Worm (Caenorhabditis elegans): ENCODE measurements around the gene F33H1.4.

The F33H1.4 gene

ce11 chrII:10167731-10168130, 6.7 kb upstream of the F33H1.4 start:
- TF ChIP-seq tbx-37 (GFP tag; conservative IDR thresholded peaks at IDR 0.05) (no peak), hmbx-1 (tag; optimal IDR thresholded peaks at IDR 0.05) (no peak), scrt-1 (GFP tag; IDR thresholded peaks at IDR 0.05) (no peak), ets-7 (tag; optimal IDR thresholded peaks at IDR 0.05) (no peak), ama-1 (optimal IDR thresholded peaks at IDR 0.05) (no peak), sea-1 (GFP tag; conservative IDR thresholded peaks at IDR 0.05) (no peak), pes-1 (GFP tag; IDR thresholded peaks at IDR 0.05) (no peak), hnd-1 (tag; optimal IDR thresholded peaks at IDR 0.05) (no peak), B0310.2 (tag; optimal IDR thresholded peaks at IDR 0.05) (no peak), F13C5.2 (tag; optimal IDR thresholded peaks at IDR 0.05) (no peak), ceh-36 (tag; optimal IDR thresholded peaks at IDR 0.05) (no peak), flt-1 (GFP tag; IDR thresholded peaks at IDR 0.05) (no peak), tbx-11 (GFP tag; IDR thresholded peaks at IDR 0.05) (no peak), aly-1 (tag; optimal IDR thresholded peaks at IDR 0.05) (no peak)

ce11 chrII:10168905-10169782, 5.3 kb upstream of the F33H1.4 start, which contains the start of gene daf-19:
Gene daf-19, minus strand, starts transcription at chrII:10169346.
- TF ChIP-seq hmg-4 (GFP tag; optimal IDR thresholded peaks at IDR 0.05) = peak; percentile 93
- TF ChIP-seq F13C5.2 (tag; optimal IDR thresholded peaks at IDR 0.05) = peak; percentile 77
- TF ChIP-seq tra-4 (tag; optimal IDR thresholded peaks at IDR 0.05) = peak; percentile 62
- TF ChIP-seq ets-7 (tag; optimal IDR thresholded peaks at IDR 0.05) = no peak
- TF ChIP-seq flt-1 (GFP tag; IDR thresholded peaks at IDR 0.05) = peak; percentile 17; the same call in 1 of the 2 replicates
- TF ChIP-seq aly-1 (tag; optimal IDR thresholded peaks at IDR 0.05) = peak; percentile 87
- no peak for TF ChIP-seq pes-1 (GFP tag; IDR thresholded peaks at IDR 0.05)
- no peak for TF ChIP-seq ceh-13 (GFP tag; optimal IDR thresholded peaks at IDR 0.05)
- peak; percentile 47 for TF ChIP-seq ceh-36 (tag; optimal IDR thresholded peaks at IDR 0.05)
- no peak for TF ChIP-seq ama-1 (optimal IDR thresholded peaks at IDR 0.05)
- TF ChIP-seq tbx-11 (GFP tag; IDR thresholded peaks at IDR 0.05) = no peak
- TF ChIP-seq hmbx-1 (tag; optimal IDR thresholded peaks at IDR 0.05) = peak; percentile 26
- 0 out of 2 replicates have a peak, but pooled peaks have one; percentile 39 for TF ChIP-seq sea-1 (GFP tag; conservative IDR thresholded peaks at IDR 0.05)
- no peak for TF ChIP-seq tbx-37 (GFP tag; conservative IDR thresholded peaks at IDR 0.05)
- TF ChIP-seq scrt-1 (GFP tag; IDR thresholded peaks at IDR 0.05) = peak; percentile 73; the same call in 1 of the 2 replicates
- TF ChIP-seq B0310.2 (tag; optimal IDR thresholded peaks at IDR 0.05) = peak; percentile 52
- TF ChIP-seq hnd-1 (tag; optimal IDR thresholded peaks at IDR 0.05) = peak; percentile 24

ce11 chrII:10170837-10171318, 3.6 kb upstream of the F33H1.4 start, which contains the start of gene gpd-4:
Gene gpd-4, plus strand, starts transcription at chrII:10171268.
- TF ChIP-seq scrt-1 (GFP tag; IDR thresholded peaks at IDR 0.05) = no peak
- no peak for TF ChIP-seq ets-7 (tag; optimal IDR thresholded peaks at IDR 0.05)
- TF ChIP-seq hmg-4 (GFP tag; optimal IDR thresholded peaks at IDR 0.05) = no peak
- no peak for TF ChIP-seq tbx-37 (GFP tag; conservative IDR thresholded peaks at IDR 0.05)
- no peak for TF ChIP-seq F13C5.2 (tag; optimal IDR thresholded peaks at IDR 0.05)

- TF ChIP-seq B0310.2 (tag; optimal IDR thresholded peaks at IDR 0.05) (no peak), hmg-4 (GFP tag; optimal IDR thresholded peaks at IDR 0.05) (no peak), tbx-37 (GFP tag; conservative IDR thresholded peaks at IDR 0.05) (no peak), tbx-11 (GFP tag; IDR thresholded peaks at IDR 0.05) (no peak), pes-1 (GFP tag; IDR thresholded peaks at IDR 0.05) (no peak), ceh-36 (tag; optimal IDR thresholded peaks at IDR 0.05) (no peak), hmbx-1 (tag; optimal IDR thresholded peaks at IDR 0.05) (no peak)
Observed at ce11 chrII:10172436-10172973, 1.9 kb upstream of the F33H1.4 start, which contains the start of gene wbp-11. Gene wbp-11, plus strand, starts transcription at chrII:10172923.

- TF ChIP-seq aly-1 (tag; optimal IDR thresholded peaks at IDR 0.05) (no peak), scrt-1 (GFP tag; IDR thresholded peaks at IDR 0.05) (no peak), pes-1 (GFP tag; IDR thresholded peaks at IDR 0.05) (no peak), ets-7 (tag; optimal IDR thresholded peaks at IDR 0.05) (no peak), tbx-11 (GFP tag; IDR thresholded peaks at IDR 0.05) (no peak), B0310.2 (tag; optimal IDR thresholded peaks at IDR 0.05) (no peak), hmg-4 (GFP tag; optimal IDR thresholded peaks at IDR 0.05) (no peak), sea-1 (GFP tag; conservative IDR thresholded peaks at IDR 0.05) (no peak), tbx-37 (GFP tag; conservative IDR thresholded peaks at IDR 0.05) (no peak), ama-1 (optimal IDR thresholded peaks at IDR 0.05) (no peak), ceh-13 (GFP tag; optimal IDR thresholded peaks at IDR 0.05) (no peak), tra-4 (tag; optimal IDR thresholded peaks at IDR 0.05) (no peak), hmbx-1 (tag; optimal IDR thresholded peaks at IDR 0.05) (no peak)
Observed at ce11 chrII:10182634-10183033, 8.2 kb downstream of the F33H1.4 start, which contains the start of gene srd-1. Gene srd-1, minus strand, starts transcription at chrII:10182734.

ce11 chrII:10187808-10188207, 13.4 kb downstream of the F33H1.4 start, which contains the start of gene srd-2:
Gene srd-2, minus strand, starts transcription at chrII:10187908.
- no peak for TF ChIP-seq tra-4 (tag; optimal IDR thresholded peaks at IDR 0.05)
- no peak for TF ChIP-seq hmg-4 (GFP tag; optimal IDR thresholded peaks at IDR 0.05)
- no peak for TF ChIP-seq aly-1 (tag; optimal IDR thresholded peaks at IDR 0.05)
- no peak for TF ChIP-seq B0310.2 (tag; optimal IDR thresholded peaks at IDR 0.05)
- TF ChIP-seq F13C5.2 (tag; optimal IDR thresholded peaks at IDR 0.05) = no peak
- no peak for TF ChIP-seq ceh-13 (GFP tag; optimal IDR thresholded peaks at IDR 0.05)
- TF ChIP-seq tbx-11 (GFP tag; IDR thresholded peaks at IDR 0.05) = no peak
- TF ChIP-seq tbx-37 (GFP tag; conservative IDR thresholded peaks at IDR 0.05) = no peak
- no peak for TF ChIP-seq hnd-1 (tag; optimal IDR thresholded peaks at IDR 0.05)
- TF ChIP-seq ama-1 (optimal IDR thresholded peaks at IDR 0.05) = no peak
- TF ChIP-seq scrt-1 (GFP tag; IDR thresholded peaks at IDR 0.05) = no peak
- no peak for TF ChIP-seq flt-1 (GFP tag; IDR thresholded peaks at IDR 0.05)
- no peak for TF ChIP-seq ets-7 (tag; optimal IDR thresholded peaks at IDR 0.05)
- TF ChIP-seq pes-1 (GFP tag; IDR thresholded peaks at IDR 0.05) = no peak
- TF ChIP-seq ceh-36 (tag; optimal IDR thresholded peaks at IDR 0.05) = no peak
- TF ChIP-seq hmbx-1 (tag; optimal IDR thresholded peaks at IDR 0.05) = no peak
